Worm (Caenorhabditis elegans): Measurements from ENCODE around the gene ZK930.6.

Gene ZK930.6

DNA sequence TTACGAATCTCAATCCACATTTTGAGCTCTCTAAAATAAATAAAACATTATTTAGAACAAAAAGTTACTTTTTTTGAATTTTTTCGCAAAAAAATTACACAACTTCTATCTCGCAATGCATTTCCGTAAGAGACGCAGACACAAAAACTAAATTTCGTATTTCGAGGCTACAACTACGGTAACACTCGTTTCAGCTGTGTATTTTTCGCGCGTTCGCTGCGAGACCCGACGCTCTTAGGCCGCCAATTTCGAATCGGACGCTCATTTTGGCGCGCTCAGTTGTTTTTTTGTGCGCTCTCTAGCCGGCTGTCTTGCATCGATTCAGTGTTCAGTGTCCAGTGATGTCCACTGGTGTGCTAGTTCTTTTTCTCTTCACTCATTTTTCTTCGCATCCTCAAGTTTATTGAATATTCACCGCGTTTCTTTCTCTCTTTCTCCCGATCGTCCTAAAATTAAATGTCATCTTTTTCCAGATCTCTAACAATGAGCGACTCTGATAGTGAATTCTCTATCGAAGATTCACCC, 9.0 kb upstream of the ZK930.6 start, which contains the start of the genes npp-3 and top-2:
Gene npp-3, minus strand, starts transcription at position 115 of the 525 bp plus-strand sequence.
Gene top-2, plus strand, starts transcription at position 475 of the 525 bp plus-strand sequence.
- TF ChIP-seq sdc-2 (tag; optimal IDR thresholded peaks at IDR 0.05) (no peak), unc-86 (tag; optimal IDR thresholded peaks at IDR 0.05) (no peak), ceh-18 (tag; optimal IDR thresholded peaks at IDR 0.05) (peak; percentile 80), unc-42 (tag; optimal IDR thresholded peaks at IDR 0.05) (peak; percentile 76), K02D7.2 (tag; optimal IDR thresholded peaks at IDR 0.05) (no peak), hlh-30 (tag; optimal IDR thresholded peaks at IDR 0.05; ENCODE audit: insufficient read depth) (peak; percentile 51), ceh-9 (tag; optimal IDR thresholded peaks at IDR 0.05) (no peak), ref-2 (tag; optimal IDR thresholded peaks at IDR 0.05) (peak; percentile 62), ceh-31 (tag; optimal IDR thresholded peaks at IDR 0.05) (peak; percentile 74), ceh-34 (tag; optimal IDR thresholded peaks at IDR 0.05) (peak; percentile 58), nfya-1 (tag; optimal IDR thresholded peaks at IDR 0.05) (peak; percentile 96), unc-55 (GFP tag; optimal IDR thresholded peaks at IDR 0.05) (peak; percentile 74), pros-1 (tag; optimal IDR thresholded peaks at IDR 0.05) (peak; percentile 45), tbx-2 (tag; optimal IDR thresholded peaks at IDR 0.05) (peak; percentile 59), dve-1 (tag; optimal IDR thresholded peaks at IDR 0.05) (peak; percentile 55), pha-4 (tag; optimal IDR thresholded peaks at IDR 0.05) (no peak)

ce11 chrII:11879784-11880183, 4.0 kb upstream of the ZK930.6 start:
- TF ChIP-seq npax-4 (tag; optimal IDR thresholded peaks at IDR 0.05), result no peak
- TF ChIP-seq pax-1 (tag; optimal IDR thresholded peaks at IDR 0.05), result no peak
- TF ChIP-seq fax-1 (tag; optimal IDR thresholded peaks at IDR 0.05), result no peak

DNA sequence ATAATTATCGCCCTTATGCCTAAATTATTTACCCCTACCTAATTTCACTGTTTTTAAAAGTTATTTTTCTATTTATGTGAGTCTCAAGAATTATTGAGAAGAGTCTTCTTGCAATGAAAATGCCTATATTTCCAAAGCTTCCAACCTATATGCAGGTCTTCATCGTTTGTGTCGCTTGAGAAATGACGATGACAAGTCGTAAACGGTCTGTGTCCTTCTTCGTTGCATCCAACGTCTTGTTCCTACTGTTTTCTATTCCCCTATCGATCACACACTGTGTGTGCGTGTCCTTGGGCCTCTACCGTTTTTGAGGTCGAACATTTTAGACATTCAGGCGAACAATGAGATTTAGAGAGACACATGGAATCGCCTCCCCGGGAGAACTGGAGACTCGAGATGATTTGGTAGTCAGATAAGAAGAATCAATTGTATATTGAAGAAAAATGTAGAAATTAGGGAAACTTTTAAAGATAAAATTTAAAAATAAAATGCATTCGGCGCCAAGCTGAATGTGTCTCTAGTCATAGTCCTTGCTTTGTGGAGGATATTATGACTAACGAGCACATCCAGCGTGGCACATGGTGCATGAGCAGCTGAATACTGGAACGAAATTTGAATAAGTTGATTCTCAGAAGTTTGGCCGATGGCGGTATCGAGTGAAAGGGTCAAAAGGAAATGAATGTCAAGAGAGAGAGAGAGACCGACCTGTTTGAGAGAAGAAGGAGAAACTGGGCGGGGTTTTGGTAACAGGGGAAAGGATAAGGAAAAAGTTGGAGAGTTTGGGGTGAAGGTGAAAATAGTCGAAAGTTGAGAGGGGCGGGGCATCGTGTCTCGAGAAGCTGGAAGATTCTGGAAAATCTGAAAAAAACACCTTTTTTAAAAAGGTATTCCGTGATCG, 3.0 kb upstream of the ZK930.6 start:
- TF ChIP-seq ceh-30 (tag; optimal IDR thresholded peaks at IDR 0.05), result no peak
- no peak for TF ChIP-seq hlh-8 (tag; optimal IDR thresholded peaks at IDR 0.05)
- TF ChIP-seq rnt-1 (tag; optimal IDR thresholded peaks at IDR 0.05), result no peak
- TF ChIP-seq elt-2 (tag; optimal IDR thresholded peaks at IDR 0.05), result peak; percentile 0
- no peak for TF ChIP-seq odd-2 (tag; optimal IDR thresholded peaks at IDR 0.05)
- TF ChIP-seq dmd-4 (tag; optimal IDR thresholded peaks at IDR 0.05; ENCODE audit: borderline replicate concordance), result no peak

DNA sequence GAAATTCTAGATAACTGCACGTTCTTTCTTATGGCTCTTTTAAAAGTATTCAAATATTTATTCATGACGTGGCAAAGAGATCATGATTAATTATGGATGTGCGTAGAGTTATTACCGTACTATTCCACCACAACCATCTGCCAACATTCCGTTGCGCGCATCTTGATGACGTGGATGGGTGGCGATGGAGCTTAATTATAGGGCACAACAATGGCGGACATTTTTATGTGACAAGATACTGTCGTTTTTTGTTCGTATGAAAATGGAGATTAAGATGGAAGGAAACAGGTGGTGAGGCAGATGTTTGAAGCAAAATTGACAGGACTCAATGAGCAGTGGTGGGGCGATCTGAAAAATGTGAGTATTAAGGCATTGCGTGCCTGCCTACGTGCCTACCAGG, 4.0 kb downstream of the ZK930.6 start:
- TF ChIP-seq odd-2 (tag; optimal IDR thresholded peaks at IDR 0.05), result no peak
- TF ChIP-seq tbx-2 (tag; optimal IDR thresholded peaks at IDR 0.05), result peak; percentile 30

ce11 chrII:11888150-11888549, 4.4 kb downstream of the ZK930.6 start:
- TF ChIP-seq ceh-30 (tag; optimal IDR thresholded peaks at IDR 0.05) (no peak), tbx-7 (tag; optimal IDR thresholded peaks at IDR 0.05) (no peak), ceh-45 (GFP tag; IDR thresholded peaks at IDR 0.05) (no peak), unc-42 (tag; optimal IDR thresholded peaks at IDR 0.05) (no peak), syd-9 (tag; optimal IDR thresholded peaks at IDR 0.05) (no peak), sox-2 (GFP tag; IDR thresholded peaks at IDR 0.05) (no peak), pha-4 (tag; optimal IDR thresholded peaks at IDR 0.05) (no peak), C08G9.2 (tag; optimal IDR thresholded peaks at IDR 0.05) (no peak), madf-2 (tag; optimal IDR thresholded peaks at IDR 0.05) (no peak), C38D4.7 (GFP tag; optimal IDR thresholded peaks at IDR 0.05) (no peak), gmeb-2 (tag; optimal IDR thresholded peaks at IDR 0.05) (no peak), fkh-6 (tag; optimal IDR thresholded peaks at IDR 0.05) (no peak), rnt-1 (tag; optimal IDR thresholded peaks at IDR 0.05) (no peak), ttx-3 (tag; optimal IDR thresholded peaks at IDR 0.05) (no peak), pat-9 (tag; optimal IDR thresholded peaks at IDR 0.05) (no peak), Y22D7AL.16 (tag; optimal IDR thresholded peaks at IDR 0.05) (no peak), ceh-14 (tag; optimal IDR thresholded peaks at IDR 0.05) (no peak)
